Worm (Caenorhabditis elegans): ENCODE measurements around the gene oxi-1.

- TF ChIP-seq Y116A8C.19 (tag; optimal IDR thresholded peaks at IDR 0.05; ENCODE audit: borderline replicate concordance) (no peak), mdl-1 (tag; optimal IDR thresholded peaks at IDR 0.05) (no peak), lsy-2 (tag; optimal IDR thresholded peaks at IDR 0.05) (no peak), mep-1 (tag; optimal IDR thresholded peaks at IDR 0.05) (no peak), nhr-11 (tag; optimal IDR thresholded peaks at IDR 0.05) (no peak), ceh-82 (tag; optimal IDR thresholded peaks at IDR 0.05) (no peak), nhr-28 (tag; optimal IDR thresholded peaks at IDR 0.05) (no peak), lir-3 (tag; optimal IDR thresholded peaks at IDR 0.05; ENCODE audit: poor library complexity) (no peak), fkh-8 (tag; optimal IDR thresholded peaks at IDR 0.05) (no peak), jun-1 (tag; optimal IDR thresholded peaks at IDR 0.05) (no peak), aly-2 (tag; optimal IDR thresholded peaks at IDR 0.05) (no peak), nhr-85 (tag) (no peak)
These were observed 3.3 kb downstream of the oxi-1 start for ce11 chrIII:10861375-10861774.

All from whole organism, L1 larva.